Fruit fly (Drosophila melanogaster) whole organism, prepupa: ENCODE measurements around the gene Mnat9.

ENCODE experiments used
- Blimp-1 ChIP-seq: fragments of 200-800 bp; sonication (Bioruptor generic); optimal IDR thresholded peaks from 3 replicates; lab custom pipeline; 2017; ENCODE audit warnings: missing biosample characterization, missing genetic modification characterization, mild to moderate bottlenecking, moderate library complexity, missing genetic modification reagents
- CG11902 ChIP-seq: fragments of 200-800 bp; sonication (Bioruptor generic); optimal IDR thresholded peaks from 3 replicates; lab custom pipeline; 2016; ENCODE audit warnings: missing biosample characterization, missing genetic modification characterization
- CG31627 ChIP-seq: fragments of 200-800 bp; sonication (Bioruptor generic); optimal IDR thresholded peaks from 3 replicates; lab custom pipeline; 2016; ENCODE audit warnings: missing biosample characterization, missing genetic modification characterization
- CG3919 ChIP-seq: fragments of 200-800 bp; sonication (Bioruptor generic); optimal IDR thresholded peaks from 3 replicates; lab custom pipeline; 2016; ENCODE audit warnings: missing biosample characterization, missing genetic modification characterization
- CG4318 ChIP-seq: fragments of 200-800 bp; sonication (Bioruptor generic); optimal IDR thresholded peaks from 3 replicates; lab custom pipeline; 2017; ENCODE audit warnings: missing biosample characterization, mild to moderate bottlenecking, missing genetic modification characterization
- CG6276 ChIP-seq: fragments of 200-800 bp; sonication (Bioruptor generic); optimal IDR thresholded peaks from 2 replicates; lab custom pipeline; 2017; ENCODE audit warnings: missing biosample characterization, mild to moderate bottlenecking, missing genetic modification characterization
- CG8119 ChIP-seq: fragments of 200-800 bp; sonication (Bioruptor generic); IDR thresholded peaks from 3 replicates; pipeline ENCODE4 v1.3.6; 2022; ENCODE audit warnings: missing biosample characterization, missing genetic modification characterization
- Eip93F ChIP-seq: fragments of 200-800 bp; sonication (Bioruptor generic); optimal IDR thresholded peaks from 2 replicates; lab custom pipeline; 2016; ENCODE audit warnings: missing biosample characterization, mild to moderate bottlenecking, missing genetic modification characterization
- Gug ChIP-seq: fragments of 200-800 bp; sonication (Bioruptor generic); IDR thresholded peaks from 2 replicates; pipeline ENCODE4 v1.3.6; 2022; ENCODE audit warnings: missing biosample characterization, missing genetic modification characterization
- Hr38 ChIP-seq: sonication (Bioruptor generic); optimal IDR thresholded peaks from 2 replicates; lab custom pipeline; 2016; ENCODE audit warnings: missing biosample characterization, missing genetic modification characterization
- pdm3 ChIP-seq: fragments of 200-800 bp; sonication (Bioruptor generic); optimal IDR thresholded peaks from 3 replicates; lab custom pipeline; 2016; ENCODE audit warnings: missing biosample characterization, missing genetic modification characterization
- svp ChIP-seq: fragments of 200-800 bp; sonication (Bioruptor generic); peaks from one replicate; lab custom pipeline; 2016; ENCODE audit warnings: missing biosample characterization, missing genetic modification characterization
- vri ChIP-seq: fragments of 200-800 bp; sonication (Bioruptor generic); optimal IDR thresholded peaks from 3 replicates; lab custom pipeline; 2016; ENCODE audit warnings: missing biosample characterization, mild to moderate bottlenecking, missing genetic modification characterization

- TF ChIP-seq CG11902 (no peak), CG6276 (GFP tag; lab: Kevin White, UChicago) (no peak), svp (GFP tag; lab: Kevin White, UChicago) (no peak), pdm3 (no peak), Hr38 (GFP tag; lab: Kevin White, UChicago) (no peak), Blimp-1 (no peak), CG8119 (no peak), CG31627 (no peak), CG4318 (GFP tag; lab: Kevin White, UChicago) (no peak), vri (GFP tag; lab: Kevin White, UChicago) (no peak), Gug (GFP tag; lab: Robert Waterston, UW) (no peak), Eip93F (no peak), CG3919 (GFP tag; lab: Kevin White, UChicago) (no peak)
Observed at dm6 chr3R:31580032-31580431, 35.9 kb downstream of the Mnat9 start.
